Fruit fly (Drosophila melanogaster): Measurements from ENCODE around the gene CG14316.

The CG14316 gene

dm6 chr3R:18168929-18169350 lies 17.0 kb downstream of the CG14316 start (continued):
- TF ChIP-seq pan (optimal IDR thresholded peaks at IDR 0.05) (no peak), pan (GFP tag; optimal IDR thresholded peaks at IDR 0.05 in 1 of 2, IDR thresholded peaks at IDR 0.05 in 1 of 2) (peak in 1 of 2 experiments; percentile 7), knrl (GFP tag; IDR thresholded peaks at IDR 0.05; ENCODE audit: partially characterized antibody) (no peak), stc (GFP tag; IDR thresholded peaks at IDR 0.05) (no peak), sima (GFP tag; optimal IDR thresholded peaks at IDR 0.05) (no peak), aop (GFP tag; IDR thresholded peaks at IDR 0.05) (no peak), gro (GFP tag; optimal IDR thresholded peaks at IDR 0.05) (no peak), sisA (GFP tag; IDR thresholded peaks at IDR 0.05) (no peak), PHDP (tag; optimal IDR thresholded peaks at IDR 0.05) (no peak), CG2120 (GFP tag; optimal IDR thresholded peaks at IDR 0.05) (peak; percentile 22), vnd (GFP tag; IDR thresholded peaks at IDR 0.05; ENCODE audit: partially characterized antibody) (no peak), CG12744 (GFP tag; optimal IDR thresholded peaks at IDR 0.05) (no peak), CG11504 (tag; optimal IDR thresholded peaks at IDR 0.05) (no peak), CG30020 (tag; optimal IDR thresholded peaks at IDR 0.05) (no peak), CG10462 (GFP tag; optimal IDR thresholded peaks at IDR 0.05) (no peak), CG2116 (GFP tag; optimal IDR thresholded peaks at IDR 0.05) (no peak), sc (optimal IDR thresholded peaks at IDR 0.05) (no peak), sc (GFP tag; optimal IDR thresholded peaks at IDR 0.05) (no peak), Taf1 (GFP tag; IDR thresholded peaks at IDR 0.05) (no peak), CG14965 (GFP tag; optimal IDR thresholded peaks at IDR 0.05; ENCODE audit: borderline replicate concordance) (no peak), slou (GFP tag; optimal IDR thresholded peaks at IDR 0.05) (no peak), CG4360 (GFP tag; IDR thresholded peaks at IDR 0.05) (no peak), CG7963 (GFP tag; IDR thresholded peaks at IDR 0.05; ENCODE audit: partially characterized antibody) (no peak), D19B (GFP tag; optimal IDR thresholded peaks at IDR 0.05) (no peak), CG18011 (GFP tag; optimal IDR thresholded peaks at IDR 0.05) (no peak), bsh (GFP tag; optimal IDR thresholded peaks at IDR 0.05) (peak in 1 of 2 experiments; percentile 12), lola (GFP tag; optimal IDR thresholded peaks at IDR 0.05) (no peak), fd96Cb (tag; optimal IDR thresholded peaks at IDR 0.05) (no peak), CG10321 (GFP tag; IDR thresholded peaks at IDR 0.05) (no peak), Pdp1 (GFP tag; optimal IDR thresholded peaks at IDR 0.05) (peak; percentile 10 to 87), Vsx1 (GFP tag; optimal IDR thresholded peaks at IDR 0.05) (no peak), CG9876 (GFP tag; optimal IDR thresholded peaks at IDR 0.05) (no peak), CG9437 (GFP tag; optimal IDR thresholded peaks at IDR 0.05) (peak; percentile 37), Myb (GFP tag; optimal IDR thresholded peaks at IDR 0.05) (no peak), CG5180 (GFP tag; optimal IDR thresholded peaks at IDR 0.05) (no peak), nau (GFP tag; optimal IDR thresholded peaks at IDR 0.05) (no peak), CG2199 (GFP tag; IDR thresholded peaks at IDR 0.05) (peak; percentile 81; the same call in 2 of the 3 replicates), CG17186 (GFP tag; optimal IDR thresholded peaks at IDR 0.05) (no peak), CG16779 (GFP tag; IDR thresholded peaks at IDR 0.05) (no peak), CG12391 (tag; optimal IDR thresholded peaks at IDR 0.05) (peak; percentile 4), NfI (GFP tag; optimal IDR thresholded peaks at IDR 0.05) (no peak), wek (GFP tag; optimal IDR thresholded peaks at IDR 0.05) (no peak), Hey (tag; optimal IDR thresholded peaks at IDR 0.05) (no peak), CG13123 (GFP tag; optimal IDR thresholded peaks at IDR 0.05) (no peak), dm (GFP tag; optimal IDR thresholded peaks at IDR 0.05) (no peak), CG10209 (GFP tag; optimal IDR thresholded peaks at IDR 0.05) (no peak), ttk (GFP tag; IDR thresholded peaks at IDR 0.05) (no peak), CG1603 (tag; optimal IDR thresholded peaks at IDR 0.05) (peak; percentile 38), sna (GFP tag; IDR thresholded peaks at IDR 0.05; ENCODE audit: partially characterized antibody) (no peak), Sin3A (optimal IDR thresholded peaks at IDR 0.05) (no peak), CG15073 (GFP tag; optimal IDR thresholded peaks at IDR 0.05) (no peak)

Measured in whole organism, embryonic.